Fruit fly (Drosophila melanogaster): ENCODE results near the gene CG8031.

DNA sequence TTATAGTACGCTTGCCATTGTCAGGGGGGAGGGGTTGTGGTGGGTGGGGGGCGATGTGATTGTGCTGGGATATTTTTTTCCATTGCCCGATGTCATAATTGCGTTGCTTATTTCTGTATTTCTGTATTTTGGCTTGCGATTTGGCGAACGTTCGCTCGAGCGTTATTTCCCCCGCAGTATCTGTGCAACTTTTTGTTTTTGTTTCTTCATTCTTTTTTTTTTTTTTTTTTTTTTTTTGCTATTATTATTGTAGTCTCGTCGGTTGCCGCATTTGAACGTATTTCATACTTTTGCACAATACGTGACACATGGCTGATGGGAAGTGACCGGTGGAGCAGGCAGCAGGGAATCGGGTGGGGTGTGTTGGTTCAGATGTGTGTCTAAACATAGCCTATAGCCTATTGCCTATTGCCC lies 6.5 kb upstream of the CG8031 start:
- TF ChIP-seq D1 (tag; optimal IDR thresholded peaks at IDR 0.05) (no peak), rn (GFP tag; IDR thresholded peaks at IDR 0.05) (no peak; the same call in 1 of the 2 replicates), EcR (GFP tag; optimal IDR thresholded peaks at IDR 0.05) (no peak), CG15710 (tag; optimal IDR thresholded peaks at IDR 0.05) (no peak), CG8159 (tag; optimal IDR thresholded peaks at IDR 0.05) (no peak), CG13204 (GFP tag; optimal IDR thresholded peaks at IDR 0.05) (no peak), Snoo (tag; optimal IDR thresholded peaks at IDR 0.05) (no peak), gl (tag; optimal IDR thresholded peaks at IDR 0.05) (no peak), CG9948 (tag; optimal IDR thresholded peaks at IDR 0.05) (no peak)

Data from whole organism, pupa.